Worm (Caenorhabditis elegans): ENCODE results near the gene gon-1.

- TF ChIP-seq lin-15B (tag; optimal IDR thresholded peaks at IDR 0.05) = no peak
- no peak for TF ChIP-seq ama-1 (optimal IDR thresholded peaks at IDR 0.05)
- no peak for TF ChIP-seq elt-3 (tag; optimal IDR thresholded peaks at IDR 0.05)
- no peak for TF ChIP-seq ceh-82 (tag; optimal IDR thresholded peaks at IDR 0.05)
- no peak for TF ChIP-seq egl-27 (tag; optimal IDR thresholded peaks at IDR 0.05)
- TF ChIP-seq fkh-10 (GFP tag; optimal IDR thresholded peaks at IDR 0.05) = no peak
- TF ChIP-seq fkh-4 (tag; optimal IDR thresholded peaks at IDR 0.05; ENCODE audit: borderline replicate concordance) = no peak
Measured at ce11 chrIV:9993403-9994132, 40.3 kb upstream of the gon-1 start.

All from whole organism, L1 larva.